Fruit fly (Drosophila melanogaster) whole organism, pupa: ENCODE results near the gene Tim17a2.

ENCODE experiments used
- CG14655 ChIP-seq: fragments of 200-800 bp; sonication (Bioruptor generic); optimal IDR thresholded peaks from 3 replicates; lab custom pipeline; 2017; ENCODE audit warnings: mild to moderate bottlenecking, missing biosample characterization, missing genetic modification reagents, missing genetic modification characterization
- D1 ChIP-seq: fragments of 200-800 bp; sonication (Bioruptor generic); optimal IDR thresholded peaks from 2 replicates; lab custom pipeline; 2018; ENCODE audit warnings: missing biosample characterization, mild to moderate bottlenecking, missing genetic modification characterization, moderate library complexity
- EcR ChIP-seq: fragments of 200-800 bp; sonication (Bioruptor generic); optimal IDR thresholded peaks from 3 replicates; lab custom pipeline; 2019; ENCODE audit warnings: missing biosample characterization, missing genetic modification characterization, mild to moderate bottlenecking, moderate library complexity, missing genetic modification reagents
- Snoo ChIP-seq: fragments of 200-800 bp; sonication (Bioruptor generic); optimal IDR thresholded peaks from 3 replicates; lab custom pipeline; 2017; ENCODE audit warnings: missing biosample characterization, mild to moderate bottlenecking, missing genetic modification characterization, inconsistent platforms

DNA sequence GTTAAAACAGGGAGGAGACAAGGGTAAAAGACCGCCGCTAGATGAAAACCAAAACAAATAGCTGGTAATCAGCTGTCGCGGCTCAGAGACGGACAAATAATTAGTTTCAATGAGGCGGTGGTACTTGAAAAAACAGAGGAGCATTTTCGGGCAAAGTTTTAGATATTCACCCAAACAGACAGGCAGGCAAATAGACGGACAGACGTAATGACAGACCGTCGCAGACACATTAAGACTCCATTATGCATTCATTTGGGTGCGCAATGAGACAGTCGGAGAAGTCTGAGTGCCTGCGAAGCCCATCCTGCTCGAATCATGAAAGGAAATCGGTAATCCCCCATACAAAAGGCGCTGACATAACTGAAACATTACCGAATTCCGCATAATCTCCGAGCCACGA lies 51.1 kb downstream of the Tim17a2 start:
- TF ChIP-seq D1 (no peak), Snoo (tag; lab: Kevin White, UChicago) (no peak), CG14655 (GFP tag; lab: Kevin White, UChicago) (no peak), EcR (GFP tag; lab: Kevin White, UChicago) (no peak)
